Fruit fly (Drosophila melanogaster) whole organism, embryonic: ENCODE measurements around the gene RpS12.

Experiments
- Adf1 ChIP-seq: fragments of 200-800 bp; sonication (Bioruptor generic); IDR thresholded peaks from 2 replicates; pipeline ENCODE4 v1.3.6; 2022; ENCODE audit warnings: missing biosample characterization, missing genetic modification characterization
- Asciz ChIP-seq: fragments of 200-800 bp; sonication (Bioruptor generic); optimal IDR thresholded peaks from 2 replicates; lab custom pipeline; 2017; ENCODE audit warnings: missing biosample characterization, mild to moderate bottlenecking, missing genetic modification characterization, missing genetic modification reagents
- CG10431 ChIP-seq: fragments of 200-800 bp; sonication (Bioruptor generic); optimal IDR thresholded peaks from 3 replicates; lab custom pipeline; 2018; ENCODE audit warnings: missing biosample characterization, mild to moderate bottlenecking, missing genetic modification characterization
- CG12236 ChIP-seq: fragments of 200-800 bp; sonication (Bioruptor generic); optimal IDR thresholded peaks from 2 replicates; lab custom pipeline; 2016; ENCODE audit warnings: missing biosample characterization, missing genetic modification characterization
- CG12659 ChIP-seq: fragments of 200-800 bp; sonication (Bioruptor generic); optimal IDR thresholded peaks from 3 replicates; lab custom pipeline; 2017; ENCODE audit warnings: mild to moderate bottlenecking, missing biosample characterization, missing genetic modification reagents, missing genetic modification characterization
- CG15514 ChIP-seq: fragments of 200-800 bp; sonication (Bioruptor generic); optimal IDR thresholded peaks from 3 replicates; lab custom pipeline; 2017; ENCODE audit warnings: missing biosample characterization, missing genetic modification characterization, mild to moderate bottlenecking, moderate library complexity, missing genetic modification reagents
- CG16815 ChIP-seq: fragments of 200-800 bp; sonication (Bioruptor generic); optimal IDR thresholded peaks from 3 replicates; lab custom pipeline; 2017; ENCODE audit warnings: missing biosample characterization, mild to moderate bottlenecking, missing genetic modification characterization
- CG18619 ChIP-seq: fragments of 200-800 bp; sonication (Bioruptor generic); optimal IDR thresholded peaks from 3 replicates; lab custom pipeline; 2017; ENCODE audit warnings: missing biosample characterization, mild to moderate bottlenecking, missing genetic modification characterization
- CG2202 ChIP-seq: fragments of 200-800 bp; sonication (Bioruptor generic); optimal IDR thresholded peaks from 2 replicates; lab custom pipeline; 2018; ENCODE audit warnings: missing biosample characterization, mild to moderate bottlenecking, missing genetic modification characterization
- CG2712 ChIP-seq: fragments of 200-800 bp; optimal IDR thresholded peaks from 3 replicates; lab custom pipeline; 2019; ENCODE audit warnings: missing biosample characterization, mild to moderate bottlenecking, missing genetic modification characterization, moderate library complexity
- CG30403 ChIP-seq: fragments of 200-800 bp; sonication (Bioruptor generic); optimal IDR thresholded peaks from 3 replicates; lab custom pipeline; 2016; ENCODE audit warnings: missing biosample characterization, missing genetic modification characterization
- CG30431 ChIP-seq: fragments of 200-800 bp; sonication (Bioruptor generic); optimal IDR thresholded peaks from 2 replicates; lab custom pipeline; 2017; ENCODE audit warnings: missing biosample characterization, missing genetic modification characterization
- CG3407 ChIP-seq: fragments of 200-800 bp; sonication (Bioruptor generic); optimal IDR thresholded peaks from 2 replicates; lab custom pipeline; 2018; ENCODE audit warnings: missing biosample characterization, mild to moderate bottlenecking, missing genetic modification characterization
- CG3847 ChIP-seq: fragments of 200-800 bp; sonication (Bioruptor generic); IDR thresholded peaks from 2 replicates; pipeline ENCODE4 v1.3.6; 2022; ENCODE audit warnings: missing biosample characterization, missing genetic modification characterization
- CG42726 ChIP-seq: fragments of 200-800 bp; sonication (Bioruptor generic); IDR thresholded peaks from 2 replicates; pipeline ENCODE4 v1.3.6; 2022; ENCODE audit warnings: missing biosample characterization, missing genetic modification characterization; ENCODE audit not compliant: partially characterized antibody
- CG4328 ChIP-seq: fragments of 200-800 bp; sonication (Bioruptor generic); optimal IDR thresholded peaks from 3 replicates; lab custom pipeline; 2017; ENCODE audit warnings: missing biosample characterization, missing genetic modification reagents, missing genetic modification characterization
- CG4360 ChIP-seq: fragments of 200-800 bp; sonication (Bioruptor generic); IDR thresholded peaks from 2 replicates; pipeline ENCODE4 v1.3.6; 2022; ENCODE audit warnings: missing biosample characterization, missing genetic modification characterization
- CG4424 ChIP-seq: fragments of 200-800 bp; sonication (Bioruptor generic); optimal IDR thresholded peaks from 3 replicates; lab custom pipeline; 2016; ENCODE audit warnings: missing biosample characterization, missing genetic modification characterization
- CG6654 ChIP-seq: fragments of 200-800 bp; sonication (Bioruptor generic); optimal IDR thresholded peaks from 2 replicates; lab custom pipeline; 2017; ENCODE audit warnings: missing biosample characterization, mild to moderate bottlenecking, missing genetic modification characterization
- CG7928 ChIP-seq: fragments of 200-800 bp; sonication (Bioruptor generic); optimal IDR thresholded peaks from 2 replicates; lab custom pipeline; 2017; ENCODE audit warnings: missing biosample characterization, mild to moderate bottlenecking, missing genetic modification characterization
- CG9876 ChIP-seq: fragments of 200-800 bp; sonication (Bioruptor generic); optimal IDR thresholded peaks from 2 replicates; lab custom pipeline; 2016; ENCODE audit warnings: missing biosample characterization, missing genetic modification characterization
- D ChIP-seq, 2 experiments: fragments of 200-800 bp in 1 of 2; fragments of >200 bp in 1 of 2; sonication (Bioruptor generic) in 1 of 2; optimal IDR thresholded peaks; 2 replicates in 1 of 2; 3 replicates in 1 of 2; lab custom pipeline; 2017; ENCODE audit warnings: mild to moderate bottlenecking in 1 of 2, missing biosample characterization in 1 of 2, missing genetic modification characterization in 1 of 2, missing genetic modification reagents in 1 of 2
- Deaf1 ChIP-seq: fragments of 200-800 bp; optimal IDR thresholded peaks from 3 replicates; lab custom pipeline; 2019; ENCODE audit warnings: missing biosample characterization, mild to moderate bottlenecking, missing genetic modification characterization, moderate library complexity
- Ets97D ChIP-seq: fragments of 200-800 bp; sonication (Bioruptor generic); optimal IDR thresholded peaks from 3 replicates; lab custom pipeline; 2016; ENCODE audit warnings: missing biosample characterization, missing genetic modification characterization
- HLH3B ChIP-seq: fragments of 200-800 bp; sonication (Bioruptor generic); IDR thresholded peaks from 2 replicates; pipeline ENCODE4 v1.3.6; 2022; ENCODE audit warnings: missing biosample characterization, missing genetic modification characterization
- HLH4C ChIP-seq: fragments of 200-800 bp; sonication (Bioruptor generic); IDR thresholded peaks from 3 replicates; pipeline ENCODE4 v1.3.6; 2022; ENCODE audit warnings: missing biosample characterization, missing genetic modification characterization; ENCODE audit not compliant: partially characterized antibody
- HLHmδ ChIP-seq: fragments of 200-800 bp; sonication (Bioruptor generic); optimal IDR thresholded peaks from 2 replicates; lab custom pipeline; 2018; ENCODE audit warnings: missing biosample characterization, mild to moderate bottlenecking, missing genetic modification characterization, moderate library complexity
- Lhr ChIP-seq: fragments of 200-800 bp; sonication (Bioruptor generic); optimal IDR thresholded peaks from 3 replicates; lab custom pipeline; 2017; ENCODE audit warnings: mild to moderate bottlenecking, missing biosample characterization, missing genetic modification reagents, missing genetic modification characterization
- Oaz ChIP-seq: fragments of 200-800 bp; sonication (Bioruptor generic); IDR thresholded peaks from 2 replicates; pipeline ENCODE4 v1.3.6; 2022; ENCODE audit warnings: missing biosample characterization, missing genetic modification characterization
- Oli ChIP-seq: fragments of 200-800 bp; sonication (Bioruptor generic); optimal IDR thresholded peaks from 2 replicates; lab custom pipeline; 2018; ENCODE audit warnings: missing biosample characterization, mild to moderate bottlenecking, missing genetic modification characterization, moderate library complexity
- Optix ChIP-seq: fragments of 200-800 bp; sonication (Bioruptor generic); IDR thresholded peaks from 3 replicates; pipeline ENCODE4 v1.3.6; 2022; ENCODE audit warnings: missing biosample characterization, missing genetic modification characterization
- Taf1 ChIP-seq: fragments of 200-800 bp; sonication (Bioruptor generic); IDR thresholded peaks from 2 replicates; pipeline ENCODE4 v1.3.6; 2022; ENCODE audit warnings: missing biosample characterization, missing genetic modification characterization
- az2 ChIP-seq: fragments of 200-800 bp; sonication (Bioruptor generic); optimal IDR thresholded peaks from 3 replicates; lab custom pipeline; 2016; ENCODE audit warnings: missing biosample characterization, missing genetic modification characterization
- bcd ChIP-seq: fragments of 200-800 bp; sonication (Bioruptor generic); optimal IDR thresholded peaks from 2 replicates; lab custom pipeline; 2017; ENCODE audit warnings: missing biosample characterization, mild to moderate bottlenecking, missing genetic modification characterization
- cwo ChIP-seq: fragments of 200-800 bp; sonication (Bioruptor generic); optimal IDR thresholded peaks from 3 replicates; lab custom pipeline; 2017; ENCODE audit warnings: missing biosample characterization, missing genetic modification characterization, mild to moderate bottlenecking, moderate library complexity, missing genetic modification reagents
- dati ChIP-seq: fragments of 200-800 bp; sonication (Bioruptor generic); IDR thresholded peaks from 2 replicates; pipeline ENCODE4 v1.3.6; 2022; ENCODE audit warnings: missing biosample characterization, missing genetic modification characterization
- dmrt99B ChIP-seq: fragments of 200-800 bp; sonication (Bioruptor generic); optimal IDR thresholded peaks from 2 replicates; lab custom pipeline; 2018; ENCODE audit warnings: missing biosample characterization, mild to moderate bottlenecking, missing genetic modification characterization, moderate library complexity
- ems ChIP-seq: fragments of 200-800 bp; sonication (Bioruptor generic); optimal IDR thresholded peaks from 3 replicates; lab custom pipeline; 2016; ENCODE audit warnings: missing biosample characterization, missing genetic modification characterization
- fu2 ChIP-seq: fragments of 200-800 bp; sonication (Bioruptor generic); optimal IDR thresholded peaks from 2 replicates; lab custom pipeline; 2016; ENCODE audit warnings: missing biosample characterization, missing genetic modification characterization
- gfzf ChIP-seq: fragments of 200-800 bp; sonication (Bioruptor generic); optimal IDR thresholded peaks from 2 replicates; lab custom pipeline; 2016; ENCODE audit warnings: missing biosample characterization, mild to moderate bottlenecking, missing genetic modification characterization, moderate library complexity
- jigr1 ChIP-seq: fragments of 200-800 bp; sonication (Bioruptor generic); IDR thresholded peaks from 3 replicates; pipeline ENCODE4 v1.3.6; 2022; ENCODE audit warnings: missing biosample characterization, missing genetic modification characterization
- ken ChIP-seq: fragments of 200-800 bp; sonication (Bioruptor generic); IDR thresholded peaks from 3 replicates; pipeline ENCODE4 v1.3.6; 2022; ENCODE audit warnings: missing biosample characterization, missing genetic modification characterization
- lmd ChIP-seq: fragments of 200-800 bp; sonication (Bioruptor generic); IDR thresholded peaks from 2 replicates; pipeline ENCODE4 v1.3.6; 2022; ENCODE audit warnings: missing biosample characterization, missing genetic modification characterization
- nerfin-2 ChIP-seq: fragments of 200-800 bp; sonication (Bioruptor generic); IDR thresholded peaks from 2 replicates; pipeline ENCODE4 v1.3.6; 2022; ENCODE audit warnings: missing biosample characterization, missing genetic modification characterization; ENCODE audit not compliant: partially characterized antibody
- nmo ChIP-seq: fragments of 200-800 bp; sonication (Bioruptor generic); optimal IDR thresholded peaks from 2 replicates; lab custom pipeline; 2018; ENCODE audit warnings: missing biosample characterization, mild to moderate bottlenecking, missing genetic modification characterization, moderate library complexity
- nom ChIP-seq: fragments of 200-800 bp; sonication (Bioruptor generic); optimal IDR thresholded peaks from 2 replicates; lab custom pipeline; 2017; ENCODE audit warnings: missing biosample characterization, missing genetic modification characterization, mild to moderate bottlenecking, moderate library complexity, missing genetic modification reagents
- onecut ChIP-seq: fragments of 200-800 bp; sonication (Bioruptor generic); IDR thresholded peaks from 2 replicates; pipeline ENCODE4 v1.3.6; 2022; ENCODE audit warnings: missing biosample characterization, missing genetic modification characterization
- pita ChIP-seq: fragments of 200-800 bp; sonication (Bioruptor generic); optimal IDR thresholded peaks from 2 replicates; lab custom pipeline; 2017; ENCODE audit warnings: missing biosample characterization, mild to moderate bottlenecking, missing genetic modification characterization
- schlank ChIP-seq: fragments of 200-800 bp; sonication (Bioruptor generic); optimal IDR thresholded peaks from 2 replicates; lab custom pipeline; 2018; ENCODE audit warnings: missing biosample characterization, mild to moderate bottlenecking, missing genetic modification characterization
- tio ChIP-seq: fragments of 200-800 bp; sonication (Bioruptor generic); optimal IDR thresholded peaks from 2 replicates; lab custom pipeline; 2017; ENCODE audit warnings: missing biosample characterization, missing genetic modification characterization, inconsistent platforms
- vvl ChIP-seq: fragments of 200-800 bp; sonication (Bioruptor generic); IDR thresholded peaks from 2 replicates; pipeline ENCODE4 v1.3.6; 2022; ENCODE audit warnings: missing biosample characterization, missing genetic modification characterization

RpS12 gene

DNA sequence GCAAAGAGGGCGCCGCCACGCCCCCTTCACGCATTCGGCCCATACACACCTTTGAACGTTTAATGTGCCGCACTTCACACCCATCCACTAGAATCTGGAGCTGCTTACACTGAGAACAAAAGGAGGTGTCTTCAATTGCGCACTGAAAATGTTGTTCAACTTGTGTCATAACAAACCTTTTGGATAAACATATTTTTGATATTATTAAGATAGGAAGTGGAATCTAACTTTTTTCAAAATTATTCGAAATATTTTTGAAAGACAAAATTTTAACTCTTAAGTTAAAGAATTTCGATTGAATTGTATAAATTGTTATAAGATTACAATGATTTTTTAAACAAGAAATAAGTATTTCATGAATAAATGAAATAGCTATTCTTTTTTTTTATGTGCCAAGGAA lies 45.1 kb downstream of the RpS12 start (continued):
- no peak for TF ChIP-seq CG42726 (GFP tag; lab: Robert Waterston, UW)
- TF ChIP-seq CG16815 (GFP tag; lab: Kevin White, UChicago): peak; percentile 31
- TF ChIP-seq CG3407: no peak
- TF ChIP-seq CG9876 (GFP tag; lab: Kevin White, UChicago): no peak
- no peak for TF ChIP-seq HLHmδ
- TF ChIP-seq CG12659 (GFP tag; lab: Kevin White, UChicago): no peak
- no peak for TF ChIP-seq Ets97D
- peak; percentile 30 for TF ChIP-seq CG30431 (GFP tag; lab: Kevin White, UChicago)
- TF ChIP-seq ems (GFP tag; lab: Kevin White, UChicago): no peak
- no peak for TF ChIP-seq CG3847
- peak; percentile 19 for TF ChIP-seq Lhr (GFP tag; lab: Kevin White, UChicago)
- TF ChIP-seq Asciz (GFP tag; lab: Kevin White, UChicago): no peak
- peak; percentile 44 for TF ChIP-seq CG2202 (tag; lab: Kevin White, UChicago)
- TF ChIP-seq schlank (tag; lab: Kevin White, UChicago): no peak
- TF ChIP-seq CG10431 (GFP tag; lab: Kevin White, UChicago): no peak
- TF ChIP-seq CG12236 (GFP tag; lab: Kevin White, UChicago): peak; percentile 6
- TF ChIP-seq az2 (GFP tag; lab: Kevin White, UChicago): peak; percentile 39
- TF ChIP-seq cwo (GFP tag; lab: Kevin White, UChicago): no peak
- no peak for TF ChIP-seq Taf1 (GFP tag; lab: Robert Waterston, UW)
- TF ChIP-seq onecut (GFP tag; lab: Robert Waterston, UW): no peak
- TF ChIP-seq Oli: peak; percentile 21
- no peak for TF ChIP-seq pita (GFP tag; lab: Kevin White, UChicago)
- peak; percentile 34 for TF ChIP-seq CG4424 (GFP tag; lab: Kevin White, UChicago)
- TF ChIP-seq CG18619 (GFP tag; lab: Kevin White, UChicago): peak; percentile 14
- TF ChIP-seq CG15514 (GFP tag; lab: Kevin White, UChicago): no peak
- peak; percentile 41 for TF ChIP-seq CG30403 (GFP tag; lab: Kevin White, UChicago)
- no peak for TF ChIP-seq dmrt99B
- no peak for TF ChIP-seq Oaz (GFP tag; lab: Robert Waterston, UW)
- TF ChIP-seq D (optimal IDR thresholded peaks at IDR 0.05; lab: Kevin White, UChicago): no peak
- TF ChIP-seq D (GFP tag; optimal IDR thresholded peaks at IDR 0.05; lab: Kevin White, UChicago): peak; percentile 10
- no peak for TF ChIP-seq vvl
- no peak for TF ChIP-seq HLH3B (GFP tag; lab: Robert Waterston, UW)
- TF ChIP-seq CG7928 (GFP tag; lab: Kevin White, UChicago): no peak
- TF ChIP-seq nerfin-2 (GFP tag; lab: Robert Waterston, UW): no peak
- no peak for TF ChIP-seq ken
- TF ChIP-seq HLH4C (GFP tag; lab: Robert Waterston, UW): no peak
- TF ChIP-seq gfzf: no peak
- TF ChIP-seq tio (GFP tag; lab: Kevin White, UChicago): peak; percentile 29
- peak; percentile 60 for TF ChIP-seq nmo
- TF ChIP-seq Optix: no peak
- TF ChIP-seq CG2712 (tag; lab: Kevin White, UChicago): peak; percentile 71
- no peak for TF ChIP-seq CG4328
- no peak for TF ChIP-seq dati (GFP tag; lab: Robert Waterston, UW)
- no peak for TF ChIP-seq fu2 (GFP tag; lab: Kevin White, UChicago)
- no peak for TF ChIP-seq lmd (GFP tag; lab: Robert Waterston, UW)
- TF ChIP-seq CG6654 (GFP tag; lab: Kevin White, UChicago): no peak
- no peak for TF ChIP-seq Deaf1 (tag; lab: Kevin White, UChicago)
- TF ChIP-seq bcd (GFP tag; lab: Kevin White, UChicago): peak; percentile 3
- TF ChIP-seq nom (GFP tag; lab: Kevin White, UChicago): no peak
- TF ChIP-seq Adf1 (GFP tag; lab: Robert Waterston, UW): no peak
- TF ChIP-seq jigr1 (GFP tag; lab: Robert Waterston, UW): no peak
- TF ChIP-seq CG4360 (GFP tag; lab: Robert Waterston, UW): no peak
